Fruit fly (Drosophila melanogaster): ENCODE measurements around the gene CG13014.

The CG13014 gene

dm6 chrX:16598978-16599664, 11.4 kb downstream of the CG13014 start, which contains the start of the genes CG9784 and Nup153 (continued):
- TF ChIP-seq pita (GFP tag; optimal IDR thresholded peaks at IDR 0.05) (no peak), CG11085 (GFP tag; IDR thresholded peaks at IDR 0.05) (no peak), CG15073 (GFP tag; optimal IDR thresholded peaks at IDR 0.05) (no peak), Usf (GFP tag; optimal IDR thresholded peaks at IDR 0.05) (no peak), her (GFP tag; optimal IDR thresholded peaks at IDR 0.05) (no peak), CG15514 (GFP tag; optimal IDR thresholded peaks at IDR 0.05) (peak; percentile 17), CG9932 (GFP tag; IDR thresholded peaks at IDR 0.05) (peak; percentile 75), Gug (GFP tag; IDR thresholded peaks at IDR 0.05) (peak; percentile 37; the same call in 1 of the 4 replicates), al (GFP tag; IDR thresholded peaks at IDR 0.05) (no peak)

dm6 chrX:16599770-16600169, 12.1 kb downstream of the CG13014 start:
- TF ChIP-seq h (optimal IDR thresholded peaks at IDR 0.05) (no peak), vfl (GFP tag; optimal IDR thresholded peaks at IDR 0.05) (no peak), tio (GFP tag; optimal IDR thresholded peaks at IDR 0.05) (no peak), Bteb2 (GFP tag; optimal IDR thresholded peaks at IDR 0.05) (no peak), Hsf (GFP tag; optimal IDR thresholded peaks at IDR 0.05) (no peak), zfh2 (GFP tag; optimal IDR thresholded peaks at IDR 0.05) (no peak), zen (tag; optimal IDR thresholded peaks at IDR 0.05) (no peak), CG10431 (GFP tag; optimal IDR thresholded peaks at IDR 0.05) (no peak), CG1792 (GFP tag; optimal IDR thresholded peaks at IDR 0.05) (no peak), danr (GFP tag; IDR thresholded peaks at IDR 0.05) (no peak), emc (GFP tag; optimal IDR thresholded peaks at IDR 0.05) (no peak), rib (GFP tag; IDR thresholded peaks at IDR 0.05) (peak; percentile 37; the same call in 1 of the 2 replicates), CG15073 (GFP tag; optimal IDR thresholded peaks at IDR 0.05) (no peak), luna (GFP tag; optimal IDR thresholded peaks at IDR 0.05) (no peak), CG11398 (GFP tag; optimal IDR thresholded peaks at IDR 0.05) (no peak), Camta (GFP tag; optimal IDR thresholded peaks at IDR 0.05) (no peak), psq (GFP tag; optimal IDR thresholded peaks at IDR 0.05) (no peak), CG8944 (GFP tag; optimal IDR thresholded peaks at IDR 0.05) (no peak), CG10979 (tag; optimal IDR thresholded peaks at IDR 0.05) (no peak), crc (GFP tag; optimal IDR thresholded peaks at IDR 0.05) (no peak), Neu2 (GFP tag; optimal IDR thresholded peaks at IDR 0.05; ENCODE audit: borderline replicate concordance) (no peak), caup (GFP tag; optimal IDR thresholded peaks at IDR 0.05; ENCODE audit: severe bottlenecking) (no peak), CG9609 (GFP tag; optimal IDR thresholded peaks at IDR 0.05) (no peak), fd96Cb (tag; optimal IDR thresholded peaks at IDR 0.05) (no peak), tgo (GFP tag; IDR thresholded peaks at IDR 0.05) (no peak), lbe (GFP tag; optimal IDR thresholded peaks at IDR 0.05) (peak; percentile 60), gt (GFP tag; IDR thresholded peaks at IDR 0.05) (no peak), Asciz (GFP tag; optimal IDR thresholded peaks at IDR 0.05) (no peak), Dll (GFP tag; IDR thresholded peaks at IDR 0.05; ENCODE audit: partially characterized antibody) (no peak), Meics (GFP tag; optimal IDR thresholded peaks at IDR 0.05) (no peak), mam (GFP tag; optimal IDR thresholded peaks at IDR 0.05) (no peak), mirr (GFP tag; optimal IDR thresholded peaks at IDR 0.05) (no peak), ab (GFP tag; optimal IDR thresholded peaks at IDR 0.05) (no peak), esg (GFP tag; conservative IDR thresholded peaks at IDR 0.05) (no peak), en (GFP tag; optimal IDR thresholded peaks at IDR 0.05) (no peak), nom (GFP tag; optimal IDR thresholded peaks at IDR 0.05) (peak; percentile 100), br (optimal IDR thresholded peaks at IDR 0.05) (no peak), tup (GFP tag; optimal IDR thresholded peaks at IDR 0.05) (no peak), CG1832 (GFP tag; optimal IDR thresholded peaks at IDR 0.05) (peak; percentile 55), Atf-2 (GFP tag; optimal IDR thresholded peaks at IDR 0.05) (no peak), BEAF-32 (GFP tag; optimal IDR thresholded peaks at IDR 0.05) (no peak), klu (GFP tag; IDR thresholded peaks at IDR 0.05) (no peak)

All from whole organism, embryonic.